Fruit fly (Drosophila melanogaster) whole organism, prepupa: Measurements from ENCODE around the gene NK7.1.

Experiments used
- CG10631 ChIP-seq: fragments of 200-800 bp; sonication (Bioruptor generic); optimal IDR thresholded peaks from 2 replicates; lab custom pipeline; 2016; ENCODE audit warnings: missing biosample characterization, missing genetic modification characterization
- CG11294 ChIP-seq: fragments of 200-800 bp; sonication (Bioruptor generic); IDR thresholded peaks from 2 replicates; pipeline ENCODE4 v1.3.6; 2022; ENCODE audit warnings: missing biosample characterization, missing genetic modification characterization
- CG11762 ChIP-seq: fragments of 200-800 bp; sonication (Bioruptor generic); optimal IDR thresholded peaks from 3 replicates; lab custom pipeline; 2016; ENCODE audit warnings: missing biosample characterization, missing genetic modification characterization; ENCODE audit not compliant: insufficient read depth
- CG15336 ChIP-seq: fragments of 200-800 bp; sonication (Bioruptor generic); IDR thresholded peaks from 2 replicates; pipeline ENCODE4 v1.3.6; 2022; ENCODE audit warnings: missing biosample characterization, missing genetic modification characterization
- CG1621 ChIP-seq: fragments of 200-800 bp; sonication (Bioruptor generic); optimal IDR thresholded peaks from 3 replicates; lab custom pipeline; 2018; ENCODE audit warnings: missing biosample characterization, mild to moderate bottlenecking, missing genetic modification characterization
- CG16779 ChIP-seq: fragments of 200-800 bp; sonication (Bioruptor generic); optimal IDR thresholded peaks from 3 replicates; lab custom pipeline; 2017; ENCODE audit warnings: missing biosample characterization, mild to moderate bottlenecking, missing genetic modification characterization
- CG3032 ChIP-seq: fragments of 200-800 bp; optimal IDR thresholded peaks from 2 replicates; lab custom pipeline; 2019; ENCODE audit warnings: missing biosample characterization, mild to moderate bottlenecking, missing genetic modification characterization, moderate library complexity
- CG32006 ChIP-seq: fragments of 200-800 bp; sonication (Bioruptor generic); optimal IDR thresholded peaks from 3 replicates; lab custom pipeline; 2017; ENCODE audit warnings: missing biosample characterization, mild to moderate bottlenecking, missing genetic modification characterization
- CG34406 ChIP-seq: fragments of 200-800 bp; sonication (Bioruptor generic); optimal IDR thresholded peaks from 3 replicates; lab custom pipeline; 2016; ENCODE audit warnings: missing biosample characterization, missing genetic modification characterization
- CG3919 ChIP-seq: fragments of 200-800 bp; sonication (Bioruptor generic); optimal IDR thresholded peaks from 3 replicates; lab custom pipeline; 2016; ENCODE audit warnings: missing biosample characterization, missing genetic modification characterization
- CG6163 ChIP-seq: fragments of 200-800 bp; sonication (Bioruptor generic); IDR thresholded peaks from 3 replicates; pipeline ENCODE4 v1.3.6; 2022; ENCODE audit warnings: missing biosample characterization, missing genetic modification characterization
- CG6276 ChIP-seq: fragments of 200-800 bp; sonication (Bioruptor generic); optimal IDR thresholded peaks from 2 replicates; lab custom pipeline; 2017; ENCODE audit warnings: missing biosample characterization, mild to moderate bottlenecking, missing genetic modification characterization
- CG6808 ChIP-seq: fragments of 200-800 bp; sonication (Bioruptor generic); optimal IDR thresholded peaks from 3 replicates; lab custom pipeline; 2017; ENCODE audit warnings: missing biosample characterization, missing genetic modification characterization, mild to moderate bottlenecking, moderate library complexity, missing genetic modification reagents
- CG7368 ChIP-seq: fragments of 200-800 bp; sonication (Bioruptor generic); optimal IDR thresholded peaks from 3 replicates; lab custom pipeline; 2016; ENCODE audit warnings: missing biosample characterization, missing genetic modification characterization
- CG8319 ChIP-seq: fragments of 200-800 bp; sonication (Bioruptor generic); optimal IDR thresholded peaks from 3 replicates; lab custom pipeline; 2016; ENCODE audit warnings: missing biosample characterization, missing genetic modification characterization
- CG8632 ChIP-seq: fragments of 200-800 bp; sonication (Bioruptor generic); optimal IDR thresholded peaks from 3 replicates; lab custom pipeline; 2016; ENCODE audit warnings: missing biosample characterization, missing genetic modification characterization
- CG9139 ChIP-seq: fragments of 200-800 bp; sonication (Bioruptor generic); optimal IDR thresholded peaks from 3 replicates; lab custom pipeline; 2017; ENCODE audit warnings: missing biosample characterization, mild to moderate bottlenecking, missing genetic modification characterization
- Eip78C ChIP-seq: fragments of 200-800 bp; sonication (Bioruptor generic); peaks from one replicate; lab custom pipeline; 2016; ENCODE audit warnings: missing biosample characterization, missing genetic modification characterization
- Hr4 ChIP-seq: fragments of 200-800 bp; sonication (Bioruptor generic); optimal IDR thresholded peaks from 3 replicates; lab custom pipeline; 2016; ENCODE audit warnings: missing biosample characterization, missing genetic modification characterization
- Lpt ChIP-seq: fragments of 200-800 bp; sonication (Bioruptor generic); optimal IDR thresholded peaks from 3 replicates; lab custom pipeline; 2016; ENCODE audit warnings: missing biosample characterization, missing genetic modification characterization
- Met ChIP-seq: fragments of 200-800 bp; sonication (Bioruptor generic); optimal IDR thresholded peaks from 3 replicates; lab custom pipeline; 2016; ENCODE audit warnings: missing biosample characterization, missing genetic modification characterization
- OdsH ChIP-seq: fragments of 200-800 bp; sonication (Bioruptor generic); optimal IDR thresholded peaks from 3 replicates; lab custom pipeline; 2016; ENCODE audit warnings: missing biosample characterization, missing genetic modification characterization
- Sox102F ChIP-seq: fragments of 200-800 bp; sonication (Bioruptor generic); optimal IDR thresholded peaks from 2 replicates; lab custom pipeline; 2016; ENCODE audit warnings: missing biosample characterization, mild to moderate bottlenecking, missing genetic modification characterization
- Sox15 ChIP-seq: fragments of 200-800 bp; sonication (Bioruptor generic); optimal IDR thresholded peaks from 3 replicates; lab custom pipeline; 2016; ENCODE audit warnings: missing biosample characterization, missing genetic modification characterization
- achi ChIP-seq: fragments of 200-800 bp; sonication (Bioruptor generic); optimal IDR thresholded peaks from 3 replicates; lab custom pipeline; 2016; ENCODE audit warnings: missing biosample characterization, missing genetic modification characterization
- acj6 ChIP-seq: fragments of 200-800 bp; sonication (Bioruptor generic); optimal IDR thresholded peaks from 3 replicates; lab custom pipeline; 2016; ENCODE audit warnings: missing biosample characterization, missing genetic modification characterization
- cyc ChIP-seq: fragments of 200-800 bp; sonication (Bioruptor generic); optimal IDR thresholded peaks from 3 replicates; lab custom pipeline; 2016; ENCODE audit warnings: missing biosample characterization, missing genetic modification characterization
- eg ChIP-seq: fragments of 200-800 bp; sonication (Bioruptor generic); IDR thresholded peaks from 3 replicates; pipeline ENCODE4 v1.3.6; 2022; ENCODE audit warnings: missing biosample characterization, missing genetic modification characterization
- fd59A ChIP-seq: fragments of 200-800 bp; sonication (Bioruptor generic); optimal IDR thresholded peaks from 2 replicates; lab custom pipeline; 2017; ENCODE audit warnings: missing biosample characterization, mild to moderate bottlenecking, missing genetic modification characterization, missing genetic modification reagents
- net ChIP-seq: fragments of 200-800 bp; sonication (Bioruptor generic); optimal IDR thresholded peaks from 3 replicates; lab custom pipeline; 2016; ENCODE audit warnings: missing biosample characterization, missing genetic modification characterization
- salr ChIP-seq, 2 experiments: fragments of 200-800 bp; sonication (Bioruptor generic); optimal IDR thresholded peaks; 3 replicates each; lab custom pipeline; 2016 to 2018; ENCODE audit warnings: missing biosample characterization in 2 of 2, missing genetic modification characterization in 2 of 2, mild to moderate bottlenecking in 1 of 2
- spab ChIP-seq: fragments of 200-800 bp; sonication (Bioruptor generic); optimal IDR thresholded peaks from 2 replicates; lab custom pipeline; 2017; ENCODE audit warnings: missing biosample characterization, mild to moderate bottlenecking, missing genetic modification characterization, missing genetic modification reagents
- ss ChIP-seq, 2 experiments: fragments of 200-800 bp; sonication (Bioruptor generic); optimal IDR thresholded peaks; 2 replicates in 1 of 2; 3 replicates in 1 of 2; lab custom pipeline; 2017 to 2018; ENCODE audit warnings: mild to moderate bottlenecking in 2 of 2, missing biosample characterization in 2 of 2, missing genetic modification characterization in 2 of 2, moderate library complexity in 1 of 2
- topi ChIP-seq: fragments of 200-800 bp; sonication (Bioruptor generic); optimal IDR thresholded peaks from 3 replicates; lab custom pipeline; 2016; ENCODE audit warnings: missing biosample characterization, missing genetic modification characterization
- vri ChIP-seq: fragments of 200-800 bp; sonication (Bioruptor generic); optimal IDR thresholded peaks from 3 replicates; lab custom pipeline; 2016; ENCODE audit warnings: missing biosample characterization, mild to moderate bottlenecking, missing genetic modification characterization

Gene NK7.1

DNA sequence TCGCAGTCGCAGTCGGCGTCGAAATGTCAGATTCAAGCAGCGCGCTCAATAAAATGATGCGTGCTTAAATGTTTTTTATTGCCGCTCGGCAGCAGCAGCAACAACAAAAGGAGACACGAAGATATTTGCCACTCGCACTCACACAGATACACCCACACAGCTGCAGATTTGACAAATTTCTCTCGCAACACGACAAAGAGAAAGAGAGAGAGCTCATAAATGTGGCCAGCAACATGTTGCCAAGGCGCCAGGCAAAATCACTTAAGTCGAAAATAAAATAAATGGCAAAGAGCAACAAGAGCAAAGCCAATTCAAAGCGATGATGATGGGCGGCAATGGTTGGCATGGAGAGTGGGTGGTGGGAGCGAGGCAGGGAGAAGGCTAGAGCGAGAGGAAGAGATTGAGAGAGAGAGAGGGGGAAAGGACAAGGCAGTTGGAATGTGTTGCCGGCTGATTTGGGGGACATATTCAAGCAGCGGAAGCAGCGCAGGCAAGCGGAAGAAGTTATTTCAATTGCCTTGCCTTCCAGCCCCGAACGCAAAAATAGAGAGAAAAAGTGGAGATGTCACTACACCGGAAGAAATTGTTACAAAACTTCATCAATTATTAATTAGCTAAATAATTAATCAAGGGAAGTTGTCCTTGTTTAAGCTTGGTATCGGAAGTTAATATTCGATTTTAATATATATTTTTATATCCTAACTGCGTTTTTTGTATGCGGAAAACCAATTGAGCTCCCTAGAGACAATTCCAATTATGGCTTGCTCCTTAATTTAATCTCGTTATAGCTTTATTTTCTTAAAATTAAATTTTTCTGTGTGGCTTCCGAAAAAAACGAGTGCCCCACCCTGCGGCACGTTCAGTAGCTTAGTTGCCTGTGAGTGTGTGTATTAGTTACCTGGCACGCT is 25.7 kb downstream of the NK7.1 start (continued):
- TF ChIP-seq CG9139 (GFP tag; lab: Kevin White, UChicago) (no peak), Lpt (no peak), CG3032 (tag; lab: Kevin White, UChicago) (peak; percentile 9), ss (GFP tag; optimal IDR thresholded peaks at IDR 0.05; lab: Kevin White, UChicago) (peak in 1 of 2 experiments; percentile 20), CG34406 (peak; percentile 26), CG1621 (tag; lab: Kevin White, UChicago) (peak; percentile 19), CG11762 (no peak), CG7368 (peak; percentile 2), CG10631 (GFP tag; lab: Kevin White, UChicago) (peak; percentile 64), CG3919 (GFP tag; lab: Kevin White, UChicago) (peak; percentile 45), acj6 (peak; percentile 52), achi (peak; percentile 47), CG8632 (GFP tag; lab: Kevin White, UChicago) (no peak), CG6808 (GFP tag; lab: Kevin White, UChicago) (no peak), Sox15 (no peak), CG8319 (GFP tag; lab: Kevin White, UChicago) (no peak), spab (GFP tag; lab: Kevin White, UChicago) (peak; percentile 8), Sox102F (GFP tag; lab: Kevin White, UChicago) (peak; percentile 6), eg (GFP tag; lab: Robert Waterston, UW) (peak; percentile 33; the same call in 1 of the 3 replicates), OdsH (GFP tag; lab: Kevin White, UChicago) (peak; percentile 54), CG16779 (tag; lab: Kevin White, UChicago) (no peak), net (GFP tag; lab: Kevin White, UChicago) (peak; percentile 20), CG11294 (GFP tag; lab: Robert Waterston, UW) (no peak), CG6276 (GFP tag; lab: Kevin White, UChicago) (peak; percentile 26), fd59A (no peak), Hr4 (peak; percentile 66)

dm6 chr3R:14344767-14345166 is 28.0 kb downstream of the NK7.1 start:
- TF ChIP-seq cyc (GFP tag; lab: Kevin White, UChicago) (no peak), salr (GFP tag; optimal IDR thresholded peaks at IDR 0.05; lab: Kevin White, UChicago) (no peak), Met (GFP tag; lab: Kevin White, UChicago) (no peak), achi (no peak), fd59A (no peak), Sox15 (no peak), CG3919 (GFP tag; lab: Kevin White, UChicago) (no peak), CG32006 (GFP tag; lab: Kevin White, UChicago) (no peak), topi (no peak), Hr4 (no peak), acj6 (no peak), Lpt (no peak), CG6276 (GFP tag; lab: Kevin White, UChicago) (no peak), Eip78C (GFP tag; lab: Kevin White, UChicago) (no peak), vri (no peak)

DNA sequence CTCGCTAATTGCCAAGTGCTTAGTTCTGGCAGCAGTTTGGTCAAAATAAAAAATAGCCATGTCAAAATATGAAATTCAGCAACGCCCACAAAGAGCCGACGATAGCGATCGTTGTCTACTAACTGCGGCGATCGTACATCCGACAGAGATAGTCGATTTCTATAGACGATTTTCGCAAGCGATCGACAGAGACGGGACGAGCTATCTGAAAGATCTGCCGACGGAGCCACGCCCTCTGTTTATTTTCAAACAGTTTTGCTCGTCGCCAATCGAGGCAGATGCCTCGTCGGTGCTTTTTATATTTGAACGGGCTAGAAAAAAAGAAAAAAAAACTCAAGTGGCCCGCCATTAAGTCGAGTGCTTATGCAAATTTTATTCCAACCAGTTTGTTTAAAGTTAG is 37.2 kb downstream of the NK7.1 start:
- no peak for TF ChIP-seq Lpt
- TF ChIP-seq CG6163 (GFP tag; lab: Robert Waterston, UW) = 0 out of 3 replicates have a peak, but pooled peaks have one; percentile 17
- no peak for TF ChIP-seq CG15336 (GFP tag; lab: Robert Waterston, UW)

DNA sequence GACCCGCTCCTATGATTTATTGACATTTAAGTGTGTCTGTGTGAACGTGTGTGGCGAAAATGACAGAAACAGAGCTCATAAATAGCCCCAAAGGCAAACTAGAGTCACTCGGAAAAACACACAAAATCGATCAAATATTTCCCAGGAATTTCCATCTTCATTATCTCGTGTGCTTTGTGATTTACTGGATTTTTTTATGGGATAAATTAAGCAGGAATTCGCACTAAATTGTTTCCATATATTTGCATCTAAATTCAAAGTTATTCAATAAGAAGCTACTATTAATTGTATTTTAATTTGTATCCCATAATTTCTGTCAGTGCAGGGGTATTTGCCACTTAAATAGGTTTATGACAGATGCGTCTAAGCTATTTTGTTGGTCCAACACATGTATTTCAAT is 40.0 kb downstream of the NK7.1 start:
- TF ChIP-seq CG15336 (GFP tag; lab: Robert Waterston, UW) (0 out of 2 replicates have a peak, but pooled peaks have one; percentile 11), CG8632 (GFP tag; lab: Kevin White, UChicago) (no peak)
